Worm (Caenorhabditis elegans): ENCODE measurements around the gene gst-9.
"Not testable (repeated sequence)": the region's sequence is repeated elsewhere in the genome, so short reads cannot be mapped to it uniquely, and the experiment has no call there.

DNA sequence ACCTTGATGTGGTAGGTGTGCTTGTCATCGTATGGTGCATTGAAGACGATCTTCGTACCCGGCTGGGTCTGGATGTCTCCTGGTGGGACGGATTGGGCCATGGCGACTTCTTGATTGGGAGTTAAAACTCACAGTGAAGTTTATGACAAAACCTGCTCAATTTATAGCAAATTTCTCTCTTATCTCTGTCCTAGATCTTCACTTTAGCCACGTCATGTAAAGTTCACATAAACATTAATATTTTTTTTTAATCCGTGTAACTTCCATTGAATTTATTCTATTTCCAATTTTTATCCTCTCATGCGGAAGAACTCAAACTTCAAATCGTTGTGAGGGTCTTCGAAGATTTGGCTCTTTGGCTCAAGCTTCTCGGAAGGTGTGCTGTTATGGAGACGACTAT, 25.1 kb downstream of the gst-9 start, which contains the start of gene msp-31:
- TF ChIP-seq zag-1 (tag; optimal IDR thresholded peaks at IDR 0.05); R02D3.7 (tag; optimal IDR thresholded peaks at IDR 0.05); nhr-237 (tag; optimal IDR thresholded peaks at IDR 0.05); nhr-76 (tag; optimal IDR thresholded peaks at IDR 0.05); nhr-10 (tag; optimal IDR thresholded peaks at IDR 0.05); set-16 (GFP tag; IDR thresholded peaks at IDR 0.05); cey-2 (tag; optimal IDR thresholded peaks at IDR 0.05; ENCODE audit: borderline replicate concordance, insufficient read depth); Y48G9A.11 (GFP tag; IDR thresholded peaks at IDR 0.05); tag-97 (GFP tag; IDR thresholded peaks at IDR 0.05): not testable (repeated sequence)

Data from whole organism, L4 larva.